Fruit fly (Drosophila melanogaster): ENCODE results near the gene Rsph9.

Rsph9 gene

dm6 chr2L:17412533-17412932 lies at the start of gene Rsph9:
Gene Rsph9, minus strand, starts transcription at chr2L:17412633.
- TF ChIP-seq ttk (optimal IDR thresholded peaks at IDR 0.05) (no peak), psq (optimal IDR thresholded peaks at IDR 0.05) (no peak), Sin3A (optimal IDR thresholded peaks at IDR 0.05) (no peak), insv (optimal IDR thresholded peaks at IDR 0.05) (no peak), Myc (optimal IDR thresholded peaks at IDR 0.05) (no peak), h (optimal IDR thresholded peaks at IDR 0.05) (no peak)

- TF ChIP-seq Myc (optimal IDR thresholded peaks at IDR 0.05) (no peak), insv (optimal IDR thresholded peaks at IDR 0.05) (no peak), ttk (optimal IDR thresholded peaks at IDR 0.05) (no peak), h (optimal IDR thresholded peaks at IDR 0.05) (no peak), psq (optimal IDR thresholded peaks at IDR 0.05) (no peak), Sin3A (optimal IDR thresholded peaks at IDR 0.05) (no peak)
Observed at dm6 chr2L:17457944-17458343, 45.5 kb upstream of the Rsph9 start, which contains the start of gene CG18563. Gene CG18563, minus strand, starts transcription at chr2L:17458044.

- TF ChIP-seq Myc (optimal IDR thresholded peaks at IDR 0.05): no peak
- no peak for TF ChIP-seq psq (optimal IDR thresholded peaks at IDR 0.05)
- no peak for TF ChIP-seq insv (optimal IDR thresholded peaks at IDR 0.05)
- TF ChIP-seq ttk (optimal IDR thresholded peaks at IDR 0.05): no peak
- no peak for TF ChIP-seq h (optimal IDR thresholded peaks at IDR 0.05)
- TF ChIP-seq Sin3A (optimal IDR thresholded peaks at IDR 0.05): no peak
Observed at dm6 chr2L:17455823-17456222, 43.4 kb upstream of the Rsph9 start, which contains the start of gene SPH93. Gene SPH93, minus strand, starts transcription at chr2L:17455923.

dm6 chr2L:17452624-17453023 lies 40.2 kb upstream of the Rsph9 start, which contains the start of gene CG5050:
Gene CG5050, plus strand, starts transcription at chr2L:17452924.
- TF ChIP-seq h (optimal IDR thresholded peaks at IDR 0.05) (no peak), insv (optimal IDR thresholded peaks at IDR 0.05) (no peak), ttk (optimal IDR thresholded peaks at IDR 0.05) (no peak), Myc (optimal IDR thresholded peaks at IDR 0.05) (no peak)

dm6 chr2L:17452084-17452483 lies 39.7 kb upstream of the Rsph9 start:
- no peak for TF ChIP-seq insv (optimal IDR thresholded peaks at IDR 0.05)
- TF ChIP-seq Sin3A (optimal IDR thresholded peaks at IDR 0.05): no peak
- TF ChIP-seq psq (optimal IDR thresholded peaks at IDR 0.05): no peak
- no peak for TF ChIP-seq Myc (optimal IDR thresholded peaks at IDR 0.05)
- TF ChIP-seq ttk (optimal IDR thresholded peaks at IDR 0.05): no peak
- TF ChIP-seq h (optimal IDR thresholded peaks at IDR 0.05): no peak

dm6 chr2L:17450505-17451415 lies 38.3 kb upstream of the Rsph9 start:
- TF ChIP-seq h (optimal IDR thresholded peaks at IDR 0.05): no peak
- TF ChIP-seq insv (optimal IDR thresholded peaks at IDR 0.05): no peak
- TF ChIP-seq Sin3A (optimal IDR thresholded peaks at IDR 0.05): no peak

- no peak for TF ChIP-seq h (optimal IDR thresholded peaks at IDR 0.05)
Observed at dm6 chr2L:17449608-17450504, 37.4 kb upstream of the Rsph9 start, which contains the start of gene dl. Gene dl, minus strand, starts transcription at chr2L:17450364.

- TF ChIP-seq ttk (optimal IDR thresholded peaks at IDR 0.05) (no peak), psq (optimal IDR thresholded peaks at IDR 0.05) (no peak), Myc (optimal IDR thresholded peaks at IDR 0.05) (no peak), insv (optimal IDR thresholded peaks at IDR 0.05) (no peak), Sin3A (optimal IDR thresholded peaks at IDR 0.05) (no peak), h (optimal IDR thresholded peaks at IDR 0.05) (no peak)
Observed at dm6 chr2L:17448435-17448834, 36.0 kb upstream of the Rsph9 start.

- no peak for TF ChIP-seq h (optimal IDR thresholded peaks at IDR 0.05)
- no peak for TF ChIP-seq insv (optimal IDR thresholded peaks at IDR 0.05)
- no peak for TF ChIP-seq Myc (optimal IDR thresholded peaks at IDR 0.05)
- TF ChIP-seq psq (optimal IDR thresholded peaks at IDR 0.05): no peak
- TF ChIP-seq ttk (optimal IDR thresholded peaks at IDR 0.05): no peak
- no peak for TF ChIP-seq Sin3A (optimal IDR thresholded peaks at IDR 0.05)
Observed at dm6 chr2L:17447071-17447470, 34.6 kb upstream of the Rsph9 start.

dm6 chr2L:17437594-17437993 lies 25.2 kb upstream of the Rsph9 start:
- no peak for TF ChIP-seq ttk (optimal IDR thresholded peaks at IDR 0.05)
- no peak for TF ChIP-seq Sin3A (optimal IDR thresholded peaks at IDR 0.05)
- TF ChIP-seq psq (optimal IDR thresholded peaks at IDR 0.05): no peak
- no peak for TF ChIP-seq h (optimal IDR thresholded peaks at IDR 0.05)
- TF ChIP-seq Myc (optimal IDR thresholded peaks at IDR 0.05): no peak
- TF ChIP-seq insv (optimal IDR thresholded peaks at IDR 0.05): no peak

- TF ChIP-seq Sin3A (optimal IDR thresholded peaks at IDR 0.05) (no peak), insv (optimal IDR thresholded peaks at IDR 0.05) (no peak), psq (optimal IDR thresholded peaks at IDR 0.05) (no peak), ttk (optimal IDR thresholded peaks at IDR 0.05) (no peak), Myc (optimal IDR thresholded peaks at IDR 0.05) (no peak), h (optimal IDR thresholded peaks at IDR 0.05) (no peak)
Observed at dm6 chr2L:17436500-17436899, 24.1 kb upstream of the Rsph9 start, which contains the start of gene CG33928. Gene CG33928, minus strand, starts transcription at chr2L:17436600.

Measured in Kc167 (cell line).